Fruit fly (Drosophila melanogaster): ENCODE data around the gene PH4alphaEFB.

DNA sequence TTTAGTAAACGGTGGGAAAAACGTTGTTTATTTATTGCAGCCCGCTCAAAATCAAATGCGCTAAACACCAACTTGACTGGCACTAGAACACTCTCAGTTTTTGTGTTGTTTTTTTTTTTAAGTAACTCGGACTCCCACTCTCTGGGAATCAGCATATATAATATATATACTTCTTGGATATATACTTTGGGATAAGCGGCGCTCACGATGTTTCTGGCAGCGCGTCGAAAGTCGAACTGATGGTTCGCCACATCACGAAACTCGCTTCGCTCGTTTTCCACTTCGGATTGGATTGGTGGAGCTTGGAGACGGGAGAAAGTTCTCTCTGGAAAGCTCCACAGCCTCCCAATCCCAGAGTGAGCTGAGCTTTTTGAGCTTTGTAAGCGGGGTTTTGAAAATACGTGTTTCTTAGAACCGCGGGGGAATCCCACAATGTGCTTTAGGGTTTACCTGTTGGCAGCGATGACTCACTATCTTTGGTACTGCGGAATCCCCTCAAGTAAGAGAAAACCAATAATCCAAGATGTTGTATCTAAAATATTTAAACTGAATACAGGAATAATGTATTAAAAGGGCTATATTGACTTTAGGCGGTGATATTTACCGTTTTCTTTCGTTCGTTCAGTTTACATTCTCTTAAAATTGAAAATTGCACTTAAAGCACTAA, 61.1 kb downstream of the PH4alphaEFB start, which contains the start of gene jdp:
- TF ChIP-seq CG15710 (tag; optimal IDR thresholded peaks at IDR 0.05) (no peak), Pif1A (GFP tag; optimal IDR thresholded peaks at IDR 0.05) (peak; percentile 32), EcR (GFP tag; optimal IDR thresholded peaks at IDR 0.05) (no peak), CG13204 (GFP tag; optimal IDR thresholded peaks at IDR 0.05) (no peak), gl (tag; optimal IDR thresholded peaks at IDR 0.05) (no peak)
